Fruit fly (Drosophila melanogaster): ENCODE measurements around the gene cic.

cic gene

DNA sequence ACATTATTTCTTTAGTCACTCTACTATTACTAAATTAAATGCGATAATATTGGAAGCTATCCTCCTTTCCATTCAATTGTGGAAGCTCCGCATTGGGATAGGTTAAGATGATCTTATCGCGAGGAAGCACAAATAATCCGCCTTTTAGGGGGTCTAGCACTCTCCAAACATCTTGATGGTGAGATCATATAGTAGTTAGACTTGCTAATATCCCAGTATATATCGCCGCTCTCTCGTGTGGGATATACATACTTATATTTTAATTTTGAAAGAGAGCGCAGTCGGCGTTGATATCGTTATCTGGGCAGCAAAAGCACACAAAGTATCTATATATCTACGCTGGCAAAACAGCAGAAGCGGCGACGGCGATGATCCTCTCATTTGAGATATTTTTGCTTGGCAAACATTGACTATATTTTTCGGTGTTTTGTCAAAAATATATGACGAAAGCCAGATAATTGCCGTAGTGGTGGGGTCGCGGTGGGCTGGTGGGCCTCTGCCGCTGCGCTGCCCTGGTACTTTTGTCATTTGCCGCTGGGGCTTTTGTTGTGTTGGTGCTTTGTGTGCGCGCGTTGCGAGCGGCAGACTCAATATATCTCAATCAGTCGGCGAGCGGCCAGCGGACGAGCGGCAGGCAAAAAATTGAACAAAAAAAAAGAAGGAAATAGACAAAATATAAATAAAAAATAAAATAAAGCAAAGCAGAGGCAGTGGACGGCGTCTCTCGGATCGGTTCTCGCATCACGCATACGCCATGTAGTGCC lies 65.0 kb downstream of the cic start:
- peak; percentile 54 for TF ChIP-seq svp (GFP tag)
- peak; percentile 26 for TF ChIP-seq CG16779 (tag; optimal IDR thresholded peaks at IDR 0.05)
- TF ChIP-seq CG6276 (GFP tag; optimal IDR thresholded peaks at IDR 0.05) = peak; percentile 67
- TF ChIP-seq CG15336 (GFP tag; IDR thresholded peaks at IDR 0.05) = peak; percentile 75
- no peak for TF ChIP-seq CG1621 (tag; optimal IDR thresholded peaks at IDR 0.05)
- TF ChIP-seq fkh (GFP tag; optimal IDR thresholded peaks at IDR 0.05) = peak; percentile 75
- TF ChIP-seq achi (GFP tag; optimal IDR thresholded peaks at IDR 0.05) = no peak
- TF ChIP-seq CG10669 (GFP tag; optimal IDR thresholded peaks at IDR 0.05) = no peak
- no peak for TF ChIP-seq Sox15 (GFP tag; optimal IDR thresholded peaks at IDR 0.05)
- TF ChIP-seq CG34406 (GFP tag; optimal IDR thresholded peaks at IDR 0.05) = no peak
- TF ChIP-seq fd85E (GFP tag; optimal IDR thresholded peaks at IDR 0.05) = no peak
- no peak for TF ChIP-seq CG11762 (GFP tag; optimal IDR thresholded peaks at IDR 0.05; ENCODE audit: insufficient read depth)
- no peak for TF ChIP-seq CG32006 (GFP tag; optimal IDR thresholded peaks at IDR 0.05)
- peak; percentile 43 for TF ChIP-seq vri (GFP tag; optimal IDR thresholded peaks at IDR 0.05)
- TF ChIP-seq eg (GFP tag; IDR thresholded peaks at IDR 0.05) = peak; percentile 90
- no peak for TF ChIP-seq CG8319 (GFP tag; optimal IDR thresholded peaks at IDR 0.05)
- no peak for TF ChIP-seq Ets96B (tag; optimal IDR thresholded peaks at IDR 0.05)
- no peak for TF ChIP-seq net (GFP tag; optimal IDR thresholded peaks at IDR 0.05)
- TF ChIP-seq acj6 (GFP tag; optimal IDR thresholded peaks at IDR 0.05) = no peak
- peak; percentile 72; the same call in 2 of the 3 replicates for TF ChIP-seq CG6163 (GFP tag; IDR thresholded peaks at IDR 0.05)
- TF ChIP-seq Eip75B (GFP tag; optimal IDR thresholded peaks at IDR 0.05) = no peak
- no peak for TF ChIP-seq salr (GFP tag; optimal IDR thresholded peaks at IDR 0.05)
- TF ChIP-seq CG8119 (GFP tag; IDR thresholded peaks at IDR 0.05) = peak; percentile 74
- no peak for TF ChIP-seq topi (GFP tag; optimal IDR thresholded peaks at IDR 0.05)
- TF ChIP-seq Sox14 (GFP tag; optimal IDR thresholded peaks at IDR 0.05) = peak; percentile 16

DNA sequence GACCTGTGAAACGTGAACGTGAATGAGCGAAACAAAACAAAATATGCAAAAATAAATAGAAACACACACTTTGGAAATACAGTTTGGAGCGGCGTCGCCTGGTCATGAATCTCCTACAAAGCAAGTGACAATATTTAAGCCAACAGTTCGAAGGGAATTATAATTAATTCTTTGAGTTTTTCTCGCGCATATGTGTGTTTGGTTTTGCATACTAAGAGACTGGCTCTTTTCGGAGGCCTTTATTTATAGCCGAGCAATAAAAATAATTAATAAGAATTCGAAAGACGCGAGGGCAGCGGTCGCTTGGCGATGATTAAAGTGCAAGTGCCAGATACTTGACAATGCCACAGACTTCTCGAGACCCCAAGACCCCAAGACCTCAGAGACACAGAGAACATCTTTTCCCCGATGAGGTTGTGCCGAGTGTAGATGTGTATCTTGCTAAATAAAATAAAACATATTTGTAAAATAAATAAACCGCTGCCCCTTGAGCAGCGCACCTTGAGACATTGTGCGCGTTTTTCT lies 65.7 kb downstream of the cic start:
- TF ChIP-seq achi (GFP tag; optimal IDR thresholded peaks at IDR 0.05) = no peak
- peak; percentile 67 for TF ChIP-seq svp (GFP tag)

DNA sequence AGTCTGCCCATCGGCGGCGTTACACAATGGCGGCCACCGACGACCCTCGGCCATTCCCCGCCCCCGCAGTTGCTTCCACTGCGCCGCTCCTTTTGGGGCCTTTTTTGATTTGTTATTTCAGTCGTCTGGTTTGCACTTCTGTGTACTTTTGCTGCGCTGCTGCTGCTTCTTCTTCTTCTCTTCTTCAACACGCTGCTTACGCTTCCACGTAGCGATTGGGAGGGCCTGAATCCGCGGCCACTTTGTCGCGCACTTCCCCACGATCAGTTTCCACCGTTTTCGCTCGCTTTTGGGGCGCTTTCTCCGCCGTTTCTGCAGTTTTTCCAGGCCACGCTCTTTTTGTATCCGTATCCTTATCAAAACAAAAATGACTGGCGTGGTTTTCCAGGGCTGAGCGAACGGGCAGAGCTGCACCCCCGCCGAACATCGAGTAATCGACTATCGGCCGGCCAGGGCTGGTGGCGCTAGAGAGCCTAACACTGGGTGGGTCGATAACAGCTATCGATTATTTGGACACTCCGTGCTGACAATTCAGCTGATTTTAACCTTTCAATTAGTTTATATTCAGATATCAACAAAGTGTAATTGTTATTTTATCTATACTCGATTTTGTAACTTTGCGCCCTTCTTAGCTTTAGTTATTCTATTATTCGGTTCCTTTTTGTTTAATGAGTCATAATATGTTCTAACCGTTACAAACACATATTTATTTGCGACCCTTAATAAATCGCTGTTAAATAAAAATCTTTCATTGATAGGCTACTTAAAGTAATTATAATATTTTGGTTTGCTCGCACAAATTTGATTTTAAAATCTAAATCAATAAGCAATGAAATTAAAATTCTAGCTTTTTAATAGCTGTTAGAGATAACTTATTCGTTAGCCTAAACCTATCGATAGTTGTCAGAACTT lies 75.3 kb downstream of the cic start, which contains the start of the genes CG4360 and Sirt2:
Gene CG4360 (minus strand): TSS at position 432 of the 912 bp plus-strand sequence.
Gene Sirt2 (plus strand): TSS at position 894 of the 912 bp plus-strand sequence.
- TF ChIP-seq CG6276 (GFP tag; optimal IDR thresholded peaks at IDR 0.05) (no peak), CG34406 (GFP tag; optimal IDR thresholded peaks at IDR 0.05) (no peak), CG6854 (GFP tag; optimal IDR thresholded peaks at IDR 0.05) (peak; percentile 31), achi (GFP tag; optimal IDR thresholded peaks at IDR 0.05) (peak; percentile 16), Lpt (GFP tag; optimal IDR thresholded peaks at IDR 0.05) (no peak), Sox14 (GFP tag; optimal IDR thresholded peaks at IDR 0.05) (peak; percentile 34), CG10669 (GFP tag; optimal IDR thresholded peaks at IDR 0.05) (no peak), CG6163 (GFP tag; IDR thresholded peaks at IDR 0.05) (peak; percentile 26; the same call in 1 of the 3 replicates), eg (GFP tag; IDR thresholded peaks at IDR 0.05) (peak; percentile 43; the same call in 2 of the 3 replicates), lz (GFP tag; optimal IDR thresholded peaks at IDR 0.05) (peak; percentile 34), CG8632 (GFP tag; optimal IDR thresholded peaks at IDR 0.05) (peak; percentile 15), Hr39 (GFP tag; optimal IDR thresholded peaks at IDR 0.05) (peak; percentile 45), vri (GFP tag; optimal IDR thresholded peaks at IDR 0.05) (no peak), Ets96B (tag; optimal IDR thresholded peaks at IDR 0.05) (no peak), spab (GFP tag; optimal IDR thresholded peaks at IDR 0.05) (no peak), CG11902 (GFP tag; optimal IDR thresholded peaks at IDR 0.05) (peak; percentile 12), dac (GFP tag; optimal IDR thresholded peaks at IDR 0.05) (no peak), CG1621 (tag; optimal IDR thresholded peaks at IDR 0.05) (peak; percentile 69), CG31627 (GFP tag; optimal IDR thresholded peaks at IDR 0.05) (peak; percentile 57), topi (GFP tag; optimal IDR thresholded peaks at IDR 0.05) (no peak), CG10631 (GFP tag; optimal IDR thresholded peaks at IDR 0.05) (no peak), CG3919 (GFP tag; optimal IDR thresholded peaks at IDR 0.05) (no peak), esn (GFP tag; optimal IDR thresholded peaks at IDR 0.05) (peak; percentile 53), CG6792 (GFP tag; optimal IDR thresholded peaks at IDR 0.05) (peak; percentile 30), Hr38 (GFP tag; optimal IDR thresholded peaks at IDR 0.05) (no peak), CG15336 (GFP tag; IDR thresholded peaks at IDR 0.05) (no peak), fkh (GFP tag; optimal IDR thresholded peaks at IDR 0.05) (peak; percentile 49), net (GFP tag; optimal IDR thresholded peaks at IDR 0.05) (no peak), Hr4 (GFP tag; optimal IDR thresholded peaks at IDR 0.05) (peak; percentile 44), Eip75B (GFP tag; optimal IDR thresholded peaks at IDR 0.05) (no peak), CG7368 (GFP tag; optimal IDR thresholded peaks at IDR 0.05) (no peak), Blimp-1 (GFP tag; optimal IDR thresholded peaks at IDR 0.05) (no peak)
